Fruit fly (Drosophila melanogaster) whole organism, embryonic: ENCODE results near the gene CG13365.

Experiments
- ATbp ChIP-seq: fragments of 200-800 bp; sonication (Bioruptor generic); optimal IDR thresholded peaks from 2 replicates; lab custom pipeline; 2017; ENCODE audit warnings: missing biosample characterization, mild to moderate bottlenecking, missing genetic modification characterization, missing genetic modification reagents
- Bgb ChIP-seq: fragments of 200-800 bp; sonication (Bioruptor generic); IDR thresholded peaks from 2 replicates; pipeline ENCODE4 v1.3.6; 2022; ENCODE audit warnings: missing biosample characterization, missing genetic modification characterization; ENCODE audit not compliant: partially characterized antibody
- CG11456 ChIP-seq: fragments of 200-800 bp; sonication (Bioruptor generic); IDR thresholded peaks from 3 replicates; pipeline ENCODE4 v1.3.6; 2022; ENCODE audit warnings: missing biosample characterization, missing genetic modification characterization
- CG11504 ChIP-seq: fragments of 200-800 bp; sonication (Bioruptor generic); optimal IDR thresholded peaks from 3 replicates; lab custom pipeline; 2019; ENCODE audit warnings: missing biosample characterization, mild to moderate bottlenecking, missing genetic modification characterization, moderate library complexity
- CG12659 ChIP-seq: fragments of 200-800 bp; sonication (Bioruptor generic); optimal IDR thresholded peaks from 3 replicates; lab custom pipeline; 2017; ENCODE audit warnings: mild to moderate bottlenecking, missing biosample characterization, missing genetic modification reagents, missing genetic modification characterization
- CG14710 ChIP-seq: fragments of 200-800 bp; sonication (Bioruptor generic); optimal IDR thresholded peaks from 3 replicates; lab custom pipeline; 2019; ENCODE audit warnings: missing biosample characterization, mild to moderate bottlenecking, missing genetic modification characterization, moderate library complexity
- CG15514 ChIP-seq: fragments of 200-800 bp; sonication (Bioruptor generic); optimal IDR thresholded peaks from 3 replicates; lab custom pipeline; 2017; ENCODE audit warnings: missing biosample characterization, missing genetic modification characterization, mild to moderate bottlenecking, moderate library complexity, missing genetic modification reagents
- CG15601 ChIP-seq: fragments of 200-800 bp; sonication (Bioruptor generic); optimal IDR thresholded peaks from 3 replicates; lab custom pipeline; 2019; ENCODE audit warnings: missing biosample characterization, mild to moderate bottlenecking, missing genetic modification characterization, moderate library complexity
- CG17186 ChIP-seq: fragments of 200-800 bp; sonication (Bioruptor generic); optimal IDR thresholded peaks from 3 replicates; lab custom pipeline; 2017; ENCODE audit warnings: missing biosample characterization, missing genetic modification reagents, missing genetic modification characterization
- CG17328 ChIP-seq: fragments of 200-800 bp; sonication (Bioruptor generic); IDR thresholded peaks from 2 replicates; pipeline ENCODE4 v1.3.6; 2022; ENCODE audit warnings: missing biosample characterization, missing genetic modification characterization
- CG18262 ChIP-seq: fragments of 200-800 bp; optimal IDR thresholded peaks from 3 replicates; lab custom pipeline; 2019; ENCODE audit warnings: missing biosample characterization, mild to moderate bottlenecking, missing genetic modification characterization, moderate library complexity
- CG2678 ChIP-seq: fragments of 200-800 bp; sonication (Bioruptor generic); optimal IDR thresholded peaks from 3 replicates; lab custom pipeline; 2019; ENCODE audit warnings: missing biosample characterization, mild to moderate bottlenecking, missing genetic modification characterization, moderate library complexity
- CG30431 ChIP-seq: fragments of 200-800 bp; sonication (Bioruptor generic); optimal IDR thresholded peaks from 2 replicates; lab custom pipeline; 2017; ENCODE audit warnings: missing biosample characterization, missing genetic modification characterization
- CG31224 ChIP-seq: fragments of 200-800 bp; sonication (Bioruptor generic); IDR thresholded peaks from 2 replicates; pipeline ENCODE4 v1.3.6; 2022; ENCODE audit warnings: missing biosample characterization, missing genetic modification characterization
- CG43689 ChIP-seq: fragments of 200-800 bp; sonication (Bioruptor generic); IDR thresholded peaks from 2 replicates; pipeline ENCODE4 v1.3.6; 2022; ENCODE audit warnings: missing biosample characterization, missing genetic modification characterization
- CG8290 ChIP-seq, 3 experiments: fragments of 200-800 bp; sonication (Bioruptor generic); optimal IDR thresholded peaks; 2 replicates each; lab custom pipeline; 2016 to 2019; ENCODE audit warnings: missing biosample characterization in 3 of 3, missing genetic modification characterization in 3 of 3, mild to moderate bottlenecking in 2 of 3, moderate library complexity in 1 of 3
- CG9437 ChIP-seq: fragments of 200-800 bp; sonication (Bioruptor generic); optimal IDR thresholded peaks from 2 replicates; lab custom pipeline; 2018; ENCODE audit warnings: missing biosample characterization, mild to moderate bottlenecking, missing genetic modification characterization
- CG9727 ChIP-seq: fragments of 200-800 bp; sonication (Bioruptor generic); optimal IDR thresholded peaks from 3 replicates; lab custom pipeline; 2017; ENCODE audit warnings: missing biosample characterization, mild to moderate bottlenecking, missing genetic modification characterization
- Fer1 ChIP-seq: fragments of 200-800 bp; sonication (Bioruptor generic); optimal IDR thresholded peaks from 2 replicates; lab custom pipeline; 2017; ENCODE audit warnings: missing biosample characterization, mild to moderate bottlenecking, missing genetic modification characterization
- Hr39 ChIP-seq: fragments of >200 bp; optimal IDR thresholded peaks from 2 replicates; lab custom pipeline; 2017
- Max ChIP-seq: fragments of 200-800 bp; sonication (Bioruptor generic); optimal IDR thresholded peaks from 2 replicates; lab custom pipeline; 2016; ENCODE audit warnings: missing biosample characterization, mild to moderate bottlenecking, missing genetic modification characterization
- Med ChIP-seq: fragments of 200-800 bp; sonication (Bioruptor generic); peaks from one replicate; lab custom pipeline; 2016; ENCODE audit warnings: missing biosample characterization, missing genetic modification characterization, mild to moderate bottlenecking, inconsistent platforms, moderate library complexity
- NC2α ChIP-seq: fragments of 200-800 bp; sonication (Bioruptor generic); optimal IDR thresholded peaks from 2 replicates; lab custom pipeline; 2016; ENCODE audit warnings: missing biosample characterization, missing genetic modification characterization
- NC2β ChIP-seq: fragments of 200-800 bp; sonication (Bioruptor generic); optimal IDR thresholded peaks from 2 replicates; lab custom pipeline; 2016; ENCODE audit warnings: missing biosample characterization, missing genetic modification characterization
- Oli ChIP-seq: fragments of 200-800 bp; sonication (Bioruptor generic); optimal IDR thresholded peaks from 2 replicates; lab custom pipeline; 2018; ENCODE audit warnings: missing biosample characterization, mild to moderate bottlenecking, missing genetic modification characterization, moderate library complexity
- Ptx1 ChIP-seq: fragments of 200-800 bp; sonication (Bioruptor generic); IDR thresholded peaks from 2 replicates; pipeline ENCODE4 v1.3.6; 2022; ENCODE audit warnings: missing biosample characterization, missing genetic modification characterization
- Sin3A ChIP-seq: fragments of >200 bp; optimal IDR thresholded peaks from 2 replicates; lab custom pipeline; 2018
- Sry-δ ChIP-seq: fragments of 200-800 bp; sonication (Bioruptor generic); optimal IDR thresholded peaks from 2 replicates; lab custom pipeline; 2016; ENCODE audit warnings: missing biosample characterization, missing genetic modification characterization
- Trl ChIP-seq, 3 experiments: fragments of >200 bp in 2 of 3; fragments of 200-800 bp in 1 of 3; sonication (Bioruptor generic) in 1 of 3; optimal IDR thresholded peaks; 2 replicates in 1 of 3; 3 replicates in 2 of 3; lab custom pipeline; 2016 to 2017; ENCODE audit warnings: missing biosample characterization in 1 of 3, missing genetic modification characterization in 1 of 3
- YL-1 ChIP-seq: fragments of 200-800 bp; sonication (Bioruptor generic); optimal IDR thresholded peaks from 3 replicates; lab custom pipeline; 2017; ENCODE audit warnings: missing biosample characterization, mild to moderate bottlenecking, missing genetic modification characterization
- ato ChIP-seq: fragments of 200-800 bp; sonication (Bioruptor generic); IDR thresholded peaks from 2 replicates; pipeline ENCODE4 v1.3.6; 2022; ENCODE audit warnings: missing biosample characterization, missing genetic modification characterization; ENCODE audit not compliant: partially characterized antibody
- bbx ChIP-seq: fragments of 200-800 bp; sonication (Bioruptor generic); IDR thresholded peaks from 2 replicates; pipeline ENCODE4 v1.3.6; 2022; ENCODE audit warnings: missing biosample characterization, missing genetic modification characterization; ENCODE audit not compliant: partially characterized antibody
- crc ChIP-seq: fragments of 200-800 bp; sonication (Bioruptor generic); optimal IDR thresholded peaks from 2 replicates; lab custom pipeline; 2016; ENCODE audit warnings: missing biosample characterization, missing genetic modification characterization
- ewg ChIP-seq: fragments of 200-800 bp; sonication (Bioruptor generic); optimal IDR thresholded peaks from 3 replicates; lab custom pipeline; 2017; ENCODE audit warnings: mild to moderate bottlenecking, missing biosample characterization, missing genetic modification reagents, missing genetic modification characterization
- gem ChIP-seq: fragments of 200-800 bp; sonication (Bioruptor generic); optimal IDR thresholded peaks from 2 replicates; lab custom pipeline; 2019; ENCODE audit warnings: missing biosample characterization, mild to moderate bottlenecking, missing genetic modification characterization, moderate library complexity
- grau ChIP-seq: fragments of 200-800 bp; optimal IDR thresholded peaks from 3 replicates; lab custom pipeline; 2019; ENCODE audit warnings: missing biosample characterization, mild to moderate bottlenecking, missing genetic modification characterization, moderate library complexity
- inv ChIP-seq: fragments of 200-800 bp; sonication (Bioruptor generic); IDR thresholded peaks from 2 replicates; pipeline ENCODE4 v1.3.6; 2022; ENCODE audit warnings: missing biosample characterization, missing genetic modification characterization; ENCODE audit not compliant: partially characterized antibody
- lbe ChIP-seq: fragments of 200-800 bp; sonication (Bioruptor generic); optimal IDR thresholded peaks from 2 replicates; lab custom pipeline; 2016; ENCODE audit warnings: missing biosample characterization, mild to moderate bottlenecking, missing genetic modification characterization
- lilli ChIP-seq: fragments of 200-800 bp; sonication (Bioruptor generic); optimal IDR thresholded peaks from 3 replicates; lab custom pipeline; 2016; ENCODE audit warnings: missing biosample characterization, missing genetic modification characterization
- nerfin-1 ChIP-seq: fragments of 200-800 bp; sonication (Bioruptor generic); optimal IDR thresholded peaks from 3 replicates; lab custom pipeline; 2019; ENCODE audit warnings: missing biosample characterization, mild to moderate bottlenecking, missing genetic modification characterization, moderate library complexity
- nmo ChIP-seq: fragments of 200-800 bp; sonication (Bioruptor generic); optimal IDR thresholded peaks from 2 replicates; lab custom pipeline; 2018; ENCODE audit warnings: missing biosample characterization, mild to moderate bottlenecking, missing genetic modification characterization, moderate library complexity
- pzg ChIP-seq: fragments of 200-800 bp; sonication (Bioruptor generic); optimal IDR thresholded peaks from 3 replicates; lab custom pipeline; 2018; ENCODE audit warnings: missing biosample characterization, mild to moderate bottlenecking, missing genetic modification characterization, moderate library complexity
- row ChIP-seq: fragments of 200-800 bp; sonication (Bioruptor generic); IDR thresholded peaks from 3 replicates; pipeline ENCODE4 v1.3.6; 2022; ENCODE audit warnings: missing biosample characterization, missing genetic modification characterization
- sens ChIP-seq: fragments of 200-800 bp; sonication (Bioruptor generic); peaks from one replicate; lab custom pipeline; 2016; ENCODE audit warnings: missing biosample characterization, missing genetic modification characterization
- slp2 ChIP-seq: fragments of 200-800 bp; sonication (Bioruptor generic); optimal IDR thresholded peaks from 2 replicates; lab custom pipeline; 2016; ENCODE audit warnings: missing biosample characterization, missing genetic modification characterization
- sna ChIP-seq: fragments of 200-800 bp; sonication (Bioruptor generic); IDR thresholded peaks from 2 replicates; pipeline ENCODE4 v1.3.6; 2022; ENCODE audit warnings: missing biosample characterization, missing genetic modification characterization; ENCODE audit not compliant: partially characterized antibody
- sr ChIP-seq: fragments of 200-800 bp; sonication (Bioruptor generic); IDR thresholded peaks from 3 replicates; pipeline ENCODE4 v1.3.6; 2022; ENCODE audit warnings: missing biosample characterization, missing genetic modification characterization
- tna ChIP-seq: fragments of 200-800 bp; sonication (Bioruptor generic); IDR thresholded peaks from 2 replicates; pipeline ENCODE4 v1.3.6; 2022; ENCODE audit warnings: missing biosample characterization, missing genetic modification characterization; ENCODE audit not compliant: partially characterized antibody
- zen2 ChIP-seq: fragments of 200-800 bp; sonication (Bioruptor generic); IDR thresholded peaks from 3 replicates; pipeline ENCODE4 v1.3.6; 2022; ENCODE audit warnings: missing biosample characterization, missing genetic modification characterization; ENCODE audit not compliant: partially characterized antibody

CG13365 gene

dm6 chrX:625157-625627, 4.2 kb upstream of the CG13365 start, which contains the start of the genes CG13364 and Hinfp (continued):
- no peak for TF ChIP-seq crc (GFP tag; lab: Kevin White, UChicago)
- TF ChIP-seq CG11504 (tag; lab: Kevin White, UChicago): no peak
- peak; percentile 33 for TF ChIP-seq Med (GFP tag; lab: Kevin White, UChicago)
- no peak for TF ChIP-seq Trl (optimal IDR thresholded peaks at IDR 0.05; lab: Kevin White, UChicago)
- no peak for TF ChIP-seq Trl (GFP tag; optimal IDR thresholded peaks at IDR 0.05; lab: Kevin White, UChicago)
- TF ChIP-seq CG31224 (GFP tag; lab: Robert Waterston, UW): no peak
- peak; percentile 24 for TF ChIP-seq pzg (GFP tag; lab: Kevin White, UChicago)
- peak; percentile 19 for TF ChIP-seq gem (tag; lab: Kevin White, UChicago)
- no peak for TF ChIP-seq sr (GFP tag; lab: Robert Waterston, UW)
- TF ChIP-seq CG17186: peak; percentile 19
- TF ChIP-seq Max (GFP tag; lab: Kevin White, UChicago): peak; percentile 44
- peak; percentile 83 for TF ChIP-seq CG15514
- TF ChIP-seq Oli (tag; lab: Kevin White, UChicago): no peak
- TF ChIP-seq CG8290 (GFP tag; optimal IDR thresholded peaks at IDR 0.05; lab: Kevin White, UChicago): peak; percentile 24
- no peak for TF ChIP-seq CG8290 (tag; optimal IDR thresholded peaks at IDR 0.05; lab: Kevin White, UChicago)
- peak; percentile 3 for TF ChIP-seq grau (tag; lab: Kevin White, UChicago)
- TF ChIP-seq inv (GFP tag; lab: Robert Waterston, UW): peak; percentile 61
- peak; percentile 88 for TF ChIP-seq tna (GFP tag; lab: Robert Waterston, UW)
- TF ChIP-seq Ptx1 (GFP tag; lab: Robert Waterston, UW): no peak
- peak; percentile 32 for TF ChIP-seq sens (GFP tag; lab: Kevin White, UChicago)
- peak; percentile 20 for TF ChIP-seq CG18262 (tag; lab: Kevin White, UChicago)
- peak; percentile 82 for TF ChIP-seq bbx (GFP tag; lab: Robert Waterston, UW)
- peak; percentile 23; the same call in 1 of the 3 replicates for TF ChIP-seq row
- TF ChIP-seq sna (GFP tag; lab: Robert Waterston, UW): peak; percentile 69
- peak; percentile 64 for TF ChIP-seq Bgb (GFP tag; lab: Robert Waterston, UW)
- peak; percentile 30 for TF ChIP-seq CG9727 (GFP tag; lab: Kevin White, UChicago)
- no peak for TF ChIP-seq NC2β (GFP tag; lab: Kevin White, UChicago)
- peak; percentile 39 for TF ChIP-seq CG12659
- TF ChIP-seq CG30431 (GFP tag; lab: Kevin White, UChicago): no peak
- TF ChIP-seq slp2 (GFP tag; lab: Kevin White, UChicago): no peak
- peak; percentile 10 for TF ChIP-seq nerfin-1 (tag; lab: Kevin White, UChicago)
- no peak for TF ChIP-seq CG43689 (GFP tag; lab: Robert Waterston, UW)
- TF ChIP-seq Sry-δ (GFP tag; lab: Kevin White, UChicago): peak; percentile 45
- peak; percentile 33 for TF ChIP-seq Sin3A
- TF ChIP-seq lilli (GFP tag; lab: Kevin White, UChicago): peak; percentile 4
- TF ChIP-seq CG14710 (tag; lab: Kevin White, UChicago): peak; percentile 50
- TF ChIP-seq Fer1 (GFP tag; lab: Kevin White, UChicago): peak; percentile 37
- TF ChIP-seq CG11456 (GFP tag; lab: Robert Waterston, UW): no peak
- no peak for TF ChIP-seq CG17328
- TF ChIP-seq lbe (GFP tag; lab: Kevin White, UChicago): peak; percentile 19
- TF ChIP-seq CG2678 (tag; lab: Kevin White, UChicago): peak; percentile 6
- TF ChIP-seq ATbp: no peak
- TF ChIP-seq nmo (GFP tag; lab: Kevin White, UChicago): peak; percentile 33
- no peak for TF ChIP-seq ewg (GFP tag; lab: Kevin White, UChicago)
- no peak for TF ChIP-seq Hr39 (lab: Kevin White, UChicago)
- peak; percentile 22 for TF ChIP-seq YL-1 (GFP tag; lab: Kevin White, UChicago)
- TF ChIP-seq zen2 (GFP tag; lab: Robert Waterston, UW): peak; percentile 61; the same call in 2 of the 3 replicates
- no peak for TF ChIP-seq CG15601
- no peak for TF ChIP-seq NC2α
- peak; percentile 54 for TF ChIP-seq ato (GFP tag; lab: Robert Waterston, UW)
- no peak for TF ChIP-seq CG9437 (GFP tag; lab: Kevin White, UChicago)
